Worm (Caenorhabditis elegans): ENCODE measurements around the gene mrpl-18.

ce11 chrIII:8115877-8116276 lies 28.9 kb upstream of the mrpl-18 start:
- TF ChIP-seq aly-2 (tag; optimal IDR thresholded peaks at IDR 0.05) (no peak), nhr-77 (tag; optimal IDR thresholded peaks at IDR 0.05) (no peak)
